Worm (Caenorhabditis elegans) whole organism, L3 larva: ENCODE results near the gene clec-219.

Source experiments
- ZK546.5 ChIP-seq: sonication (generic microtip); optimal IDR thresholded peaks from 2 replicates; lab custom pipeline; 2017; ENCODE audit warnings: missing biosample characterization, missing genetic modification characterization
- ceh-82 ChIP-seq: fragments of 150-350 bp; optimal IDR thresholded peaks from 2 replicates; lab custom pipeline; 2014; ENCODE audit warnings: missing biosample characterization, missing genetic modification characterization
- mdl-1 ChIP-seq: fragments of 150-350 bp; optimal IDR thresholded peaks from 2 replicates; lab custom pipeline; 2014; ENCODE audit warnings: missing biosample characterization, missing genetic modification characterization

ce11 chrV:8325906-8326305 lies 7.7 kb downstream of the clec-219 start:
- TF ChIP-seq mdl-1 (tag; lab: Kevin White, UChicago) (no peak), ZK546.5 (tag; lab: Kevin White, UChicago) (no peak), ceh-82 (no peak)
